Fruit fly (Drosophila melanogaster): ENCODE data around the gene CG43844.

The CG43844 gene

DNA sequence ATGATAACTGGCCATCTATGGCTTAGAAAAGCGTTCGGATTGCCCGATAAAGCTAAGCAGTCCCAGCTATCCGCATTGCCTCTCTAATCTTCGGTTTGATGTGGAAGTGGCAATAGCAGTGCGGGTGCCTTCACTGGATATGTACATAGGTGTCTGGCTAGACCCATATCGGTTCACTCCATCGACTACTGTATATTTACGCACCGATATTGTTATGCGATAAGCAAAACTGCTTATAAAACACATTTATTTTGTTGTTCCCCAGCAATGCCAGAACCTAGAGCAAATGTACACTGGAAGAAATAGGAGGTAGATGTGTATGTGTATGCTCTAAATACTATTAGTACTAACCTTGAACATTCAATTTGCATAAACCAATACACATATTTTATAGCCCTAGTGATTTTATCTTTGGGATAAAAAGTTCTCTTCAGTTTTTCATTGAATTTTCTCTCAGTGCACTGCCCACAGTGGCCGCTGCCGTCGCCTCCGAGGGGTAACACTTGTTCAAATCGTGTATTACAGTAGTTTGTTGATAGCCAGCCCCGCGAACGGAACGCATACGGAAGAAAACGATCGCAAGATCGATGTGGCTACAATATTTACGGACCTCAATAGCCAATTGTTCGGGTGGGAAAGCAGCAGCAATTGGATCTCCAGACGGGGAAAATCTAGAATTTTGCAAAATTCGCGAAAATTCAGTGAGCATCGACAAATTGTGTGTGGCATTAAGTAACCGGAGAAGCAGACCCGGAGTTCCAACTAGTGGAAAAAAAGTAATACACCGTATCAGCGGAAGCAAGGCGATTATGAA lies 19.0 kb upstream of the CG43844 start, which contains the start of gene CG31431 (continued):
- peak; percentile 98 for TF ChIP-seq zfh1 (GFP tag; IDR thresholded peaks at IDR 0.05)
- TF ChIP-seq zen2 (GFP tag; IDR thresholded peaks at IDR 0.05; ENCODE audit: partially characterized antibody), result no peak
- no peak for TF ChIP-seq h (optimal IDR thresholded peaks at IDR 0.05)
- peak; percentile 88 for TF ChIP-seq Bdp1 (GFP tag; optimal IDR thresholded peaks at IDR 0.05)
- no peak for TF ChIP-seq hbn (GFP tag; IDR thresholded peaks at IDR 0.05; ENCODE audit: partially characterized antibody)
- peak; percentile 99 for TF ChIP-seq grn (GFP tag; optimal IDR thresholded peaks at IDR 0.05)
- TF ChIP-seq Med (GFP tag), result peak; percentile 100
- TF ChIP-seq CG34422 (GFP tag; IDR thresholded peaks at IDR 0.05), result peak; percentile 98
- peak; percentile 98 for TF ChIP-seq caup (GFP tag; optimal IDR thresholded peaks at IDR 0.05; ENCODE audit: severe bottlenecking)
- peak; percentile 96 for TF ChIP-seq Chrac-16 (GFP tag; optimal IDR thresholded peaks at IDR 0.05)
- TF ChIP-seq CG1647 (GFP tag; optimal IDR thresholded peaks at IDR 0.05), result peak; percentile 95
- no peak for TF ChIP-seq CG16813 (GFP tag; IDR thresholded peaks at IDR 0.05; ENCODE audit: partially characterized antibody)
- peak; percentile 97 for TF ChIP-seq HLH54F (GFP tag; optimal IDR thresholded peaks at IDR 0.05)
- peak; percentile 97 for TF ChIP-seq CG13894 (tag; optimal IDR thresholded peaks at IDR 0.05)
- peak; percentile 86 for TF ChIP-seq CG2202 (tag; optimal IDR thresholded peaks at IDR 0.05)
- no peak for TF ChIP-seq Opbp (GFP tag; IDR thresholded peaks at IDR 0.05; ENCODE audit: partially characterized antibody)
- peak; percentile 88 for TF ChIP-seq CG7271 (tag; optimal IDR thresholded peaks at IDR 0.05)
- peak; percentile 97 for TF ChIP-seq CG1233 (GFP tag; optimal IDR thresholded peaks at IDR 0.05)
- peak; percentile 74 for TF ChIP-seq CG17912 (GFP tag; optimal IDR thresholded peaks at IDR 0.05)
- peak; percentile 88 for TF ChIP-seq dan (GFP tag; IDR thresholded peaks at IDR 0.05)
- TF ChIP-seq NfI (GFP tag; optimal IDR thresholded peaks at IDR 0.05), result peak; percentile 96
- TF ChIP-seq nmo (GFP tag; optimal IDR thresholded peaks at IDR 0.05), result peak; percentile 98
- TF ChIP-seq CG6254 (GFP tag; optimal IDR thresholded peaks at IDR 0.05), result peak; percentile 89
- TF ChIP-seq bsh (GFP tag; optimal IDR thresholded peaks at IDR 0.05), result peak; percentile 57 to 97
- TF ChIP-seq CG14667 (GFP tag; IDR thresholded peaks at IDR 0.05), result peak; percentile 96
- peak; percentile 99 for TF ChIP-seq vvl (GFP tag; IDR thresholded peaks at IDR 0.05)
- peak; percentile 95 for TF ChIP-seq slp2 (GFP tag; optimal IDR thresholded peaks at IDR 0.05)
- TF ChIP-seq Atf-2 (GFP tag; optimal IDR thresholded peaks at IDR 0.05), result peak; percentile 96
- TF ChIP-seq CG3163 (GFP tag; optimal IDR thresholded peaks at IDR 0.05), result peak; percentile 88
- TF ChIP-seq CG9727 (GFP tag; optimal IDR thresholded peaks at IDR 0.05), result peak; percentile 97
- peak; percentile 67 for TF ChIP-seq pros (GFP tag; optimal IDR thresholded peaks at IDR 0.05)
- peak; percentile 90 for TF ChIP-seq CG11560 (tag; IDR thresholded peaks at IDR 0.05)
- TF ChIP-seq vnd (GFP tag; IDR thresholded peaks at IDR 0.05; ENCODE audit: partially characterized antibody), result no peak
- TF ChIP-seq Dip2 (GFP tag; IDR thresholded peaks at IDR 0.05), result peak; percentile 70; the same call in 1 of the 2 replicates
- TF ChIP-seq Tbp (GFP tag; optimal IDR thresholded peaks at IDR 0.05), result no peak
- peak; percentile 92 for TF ChIP-seq salm (tag; optimal IDR thresholded peaks at IDR 0.05)
- TF ChIP-seq CG18262 (tag; optimal IDR thresholded peaks at IDR 0.05), result peak; percentile 96
- TF ChIP-seq corto (GFP tag; optimal IDR thresholded peaks at IDR 0.05), result peak; percentile 66
- TF ChIP-seq sna (GFP tag; IDR thresholded peaks at IDR 0.05; ENCODE audit: partially characterized antibody), result no peak
- peak; percentile 98 for TF ChIP-seq rib (GFP tag; IDR thresholded peaks at IDR 0.05)
- TF ChIP-seq CG2678 (tag; optimal IDR thresholded peaks at IDR 0.05), result peak; percentile 98
- TF ChIP-seq CG13775 (GFP tag; optimal IDR thresholded peaks at IDR 0.05), result peak; percentile 95
- peak; percentile 97 for TF ChIP-seq Dip3 (GFP tag; optimal IDR thresholded peaks at IDR 0.05)
- TF ChIP-seq CG4854 (GFP tag; optimal IDR thresholded peaks at IDR 0.05), result peak; percentile 96
- TF ChIP-seq CG4424 (GFP tag; optimal IDR thresholded peaks at IDR 0.05), result peak; percentile 96
- TF ChIP-seq MTF-1 (GFP tag; optimal IDR thresholded peaks at IDR 0.05; ENCODE audit: borderline replicate concordance), result peak; percentile 93
- TF ChIP-seq ATbp (GFP tag; optimal IDR thresholded peaks at IDR 0.05), result peak; percentile 94
- TF ChIP-seq fru (optimal IDR thresholded peaks at IDR 0.05), result no peak
- peak; percentile 95 for TF ChIP-seq Atf3 (GFP tag; optimal IDR thresholded peaks at IDR 0.05)

Measured in whole organism, embryonic.